Fruit fly (Drosophila melanogaster): Measurements from ENCODE around the gene CG13071.

DNA sequence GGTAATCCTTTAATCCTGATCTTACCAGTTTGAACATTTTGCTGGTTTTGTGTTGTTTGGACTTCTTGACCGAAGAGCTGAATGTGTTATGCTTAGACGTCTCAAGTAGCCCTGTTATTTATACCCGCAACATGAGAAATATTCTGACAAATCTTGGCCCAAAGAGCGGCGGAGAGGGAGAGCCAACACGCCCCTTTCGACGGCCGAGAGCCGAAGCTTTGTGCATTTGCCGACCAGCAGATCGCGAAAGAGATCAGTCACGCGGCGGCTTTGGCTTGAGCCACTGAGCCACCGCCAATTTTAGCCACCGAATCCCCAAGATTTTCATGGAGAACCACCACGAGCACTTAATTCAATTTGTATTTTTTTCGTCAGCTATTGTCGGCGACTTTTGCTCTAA lies 32.9 kb downstream of the CG13071 start, which contains the start of gene CG4962:
- TF ChIP-seq CG8478 (optimal IDR thresholded peaks at IDR 0.05) (no peak), CTCF (optimal IDR thresholded peaks at IDR 0.05) (no peak)

All from S2 (cell line).